Fruit fly (Drosophila melanogaster) whole organism, prepupa: ENCODE results near the gene Stt3B.

Source experiments
- CG10631 ChIP-seq: fragments of 200-800 bp; sonication (Bioruptor generic); optimal IDR thresholded peaks from 2 replicates; lab custom pipeline; 2016; ENCODE audit warnings: missing biosample characterization, missing genetic modification characterization
- CG31627 ChIP-seq: fragments of 200-800 bp; sonication (Bioruptor generic); optimal IDR thresholded peaks from 3 replicates; lab custom pipeline; 2016; ENCODE audit warnings: missing biosample characterization, missing genetic modification characterization
- CG8319 ChIP-seq: fragments of 200-800 bp; sonication (Bioruptor generic); optimal IDR thresholded peaks from 3 replicates; lab custom pipeline; 2016; ENCODE audit warnings: missing biosample characterization, missing genetic modification characterization
- Eip78C ChIP-seq: fragments of 200-800 bp; sonication (Bioruptor generic); peaks from one replicate; lab custom pipeline; 2016; ENCODE audit warnings: missing biosample characterization, missing genetic modification characterization
- OdsH ChIP-seq: fragments of 200-800 bp; sonication (Bioruptor generic); optimal IDR thresholded peaks from 3 replicates; lab custom pipeline; 2016; ENCODE audit warnings: missing biosample characterization, missing genetic modification characterization
- Sox15 ChIP-seq: fragments of 200-800 bp; sonication (Bioruptor generic); optimal IDR thresholded peaks from 3 replicates; lab custom pipeline; 2016; ENCODE audit warnings: missing biosample characterization, missing genetic modification characterization
- acj6 ChIP-seq: fragments of 200-800 bp; sonication (Bioruptor generic); optimal IDR thresholded peaks from 3 replicates; lab custom pipeline; 2016; ENCODE audit warnings: missing biosample characterization, missing genetic modification characterization
- fd85E ChIP-seq: fragments of 200-800 bp; sonication (Bioruptor generic); optimal IDR thresholded peaks from 3 replicates; lab custom pipeline; 2016; ENCODE audit warnings: missing biosample characterization, missing genetic modification characterization
- lz ChIP-seq: fragments of 200-800 bp; sonication (Bioruptor generic); optimal IDR thresholded peaks from 3 replicates; lab custom pipeline; 2016; ENCODE audit warnings: missing biosample characterization, missing genetic modification characterization
- net ChIP-seq: fragments of 200-800 bp; sonication (Bioruptor generic); optimal IDR thresholded peaks from 3 replicates; lab custom pipeline; 2016; ENCODE audit warnings: missing biosample characterization, missing genetic modification characterization

- TF ChIP-seq CG10631 (GFP tag; lab: Kevin White, UChicago) (no peak), CG8319 (GFP tag; lab: Kevin White, UChicago) (no peak), OdsH (GFP tag; lab: Kevin White, UChicago) (no peak), CG31627 (GFP tag; lab: Kevin White, UChicago) (no peak), Sox15 (GFP tag; lab: Kevin White, UChicago) (no peak), lz (GFP tag; lab: Kevin White, UChicago) (no peak), net (GFP tag; lab: Kevin White, UChicago) (no peak), fd85E (GFP tag; lab: Kevin White, UChicago) (no peak), acj6 (GFP tag; lab: Kevin White, UChicago) (no peak), Eip78C (GFP tag; lab: Kevin White, UChicago) (no peak)
Measured at dm6 chr3R:25060462-25060861, 9.0 kb downstream of the Stt3B start.
